Worm (Caenorhabditis elegans): Measurements from ENCODE around the gene F58F12.4.

DNA sequence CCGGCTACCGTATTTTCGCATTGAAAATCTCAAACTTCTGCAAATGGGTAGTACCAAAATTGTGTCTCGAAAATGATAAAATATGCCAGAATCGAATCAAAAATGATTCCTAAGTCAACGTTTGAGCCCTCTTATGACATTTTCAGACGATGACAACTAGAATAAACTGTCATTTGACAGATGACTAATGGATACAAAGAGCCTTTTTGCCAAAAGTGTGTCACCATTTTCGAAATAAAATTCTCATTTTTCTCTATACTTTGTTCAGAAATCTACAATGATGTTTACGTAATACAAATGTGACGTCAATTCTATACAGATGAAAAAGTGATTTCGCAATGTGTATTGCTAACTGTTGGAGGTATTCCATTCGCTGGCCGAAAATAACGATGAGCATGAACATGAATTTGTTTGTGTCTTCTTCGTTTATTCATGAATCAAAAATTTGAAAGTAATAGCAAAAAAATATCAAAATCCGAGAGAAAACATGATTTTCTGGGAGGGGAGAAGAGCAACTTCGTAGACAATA lies 40.0 kb upstream of the F58F12.4 start:
- TF ChIP-seq skn-1 (tag; optimal IDR thresholded peaks at IDR 0.05) (peak; percentile 82), blmp-1 (tag; optimal IDR thresholded peaks at IDR 0.05; ENCODE audit: insufficient read depth) (peak; percentile 20), ama-1 (optimal IDR thresholded peaks at IDR 0.05) (peak; percentile 98), unc-62 (GFP tag; optimal IDR thresholded peaks at IDR 0.05) (no peak), nhr-237 (tag; optimal IDR thresholded peaks at IDR 0.05) (no peak), mdl-1 (tag; optimal IDR thresholded peaks at IDR 0.05) (no peak), nhr-12 (tag; optimal IDR thresholded peaks at IDR 0.05) (no peak), sma-9 (GFP tag; optimal IDR thresholded peaks at IDR 0.05) (peak; percentile 62), sma-9 (tag; optimal IDR thresholded peaks at IDR 0.05) (no peak), ztf-11 (tag; optimal IDR thresholded peaks at IDR 0.05) (no peak), lin-39 (tag; optimal IDR thresholded peaks at IDR 0.05) (no peak), egl-27 (tag; optimal IDR thresholded peaks at IDR 0.05) (peak; percentile 25), unc-39 (tag; optimal IDR thresholded peaks at IDR 0.05) (no peak), snpc-4 (tag; optimal IDR thresholded peaks at IDR 0.05) (no peak), aly-2 (tag; optimal IDR thresholded peaks at IDR 0.05) (no peak)

Measured in whole organism, L2 larva.